Worm (Caenorhabditis elegans) whole organism, L1 larva: ENCODE data around the gene tpi-1.

Experiments used
- C04F5.9 ChIP-seq: sonication (generic microtip); optimal IDR thresholded peaks from 2 replicates; lab custom pipeline; 2016; ENCODE audit warnings: missing genetic modification characterization, missing compliant biosample characterization
- C34B4.2 ChIP-seq: sonication (generic microtip); optimal IDR thresholded peaks from 2 replicates; lab custom pipeline; 2017; ENCODE audit warnings: mild to moderate bottlenecking, missing genetic modification characterization, missing compliant biosample characterization
- F16B12.6 ChIP-seq: fragments of 150-350 bp; optimal IDR thresholded peaks from 2 replicates; lab custom pipeline; 2014; ENCODE audit warnings: missing biosample characterization, missing genetic modification characterization
- aly-2 ChIP-seq: fragments of 150-350 bp; optimal IDR thresholded peaks from 2 replicates; lab custom pipeline; 2014; ENCODE audit warnings: missing biosample characterization, missing genetic modification characterization
- ceh-63 ChIP-seq: fragments of 200-800 bp; sonication (Bioruptor generic); optimal IDR thresholded peaks from 2 replicates; lab custom pipeline; 2018; ENCODE audit warnings: mild to moderate bottlenecking, missing genetic modification characterization, missing compliant biosample characterization
- ceh-8 ChIP-seq: fragments of 200-800 bp; sonication (Bioruptor generic); optimal IDR thresholded peaks from 2 replicates; lab custom pipeline; 2018; ENCODE audit warnings: mild to moderate bottlenecking, missing genetic modification characterization, moderate library complexity, missing compliant biosample characterization
- ceh-82 ChIP-seq, 3 experiments: fragments of 150-350 bp in 1 of 3; sonication (generic microtip) in 2 of 3; optimal IDR thresholded peaks; 2 replicates each; lab custom pipeline; 2014 to 2017; ENCODE audit warnings: missing biosample characterization in 3 of 3, missing genetic modification characterization in 3 of 3
- ces-1 ChIP-seq: fragments of 150-350 bp; optimal IDR thresholded peaks from 2 replicates; lab custom pipeline; 2014; ENCODE audit warnings: missing biosample characterization, missing genetic modification reagents, missing genetic modification characterization
- efl-3 ChIP-seq: fragments of 200-800 bp; sonication (Bioruptor generic); optimal IDR thresholded peaks from 2 replicates; lab custom pipeline; 2018; ENCODE audit warnings: mild to moderate bottlenecking, missing genetic modification characterization, missing compliant biosample characterization
- egl-27 ChIP-seq, 2 experiments: fragments of 150-350 bp in 1 of 2; sonication (generic microtip); optimal IDR thresholded peaks; 3 replicates each; lab custom pipeline; 2017 to 2018; ENCODE audit warnings: missing biosample characterization in 2 of 2, missing genetic modification characterization in 2 of 2, missing genetic modification reagents in 2 of 2
- elt-2 ChIP-seq: sonication (generic microtip); optimal IDR thresholded peaks from 2 replicates; lab custom pipeline; 2016; ENCODE audit warnings: missing genetic modification characterization, mild to moderate bottlenecking, inconsistent platforms, missing compliant biosample characterization, missing genetic modification reagents
- elt-3 ChIP-seq, 6 experiments: fragments of 150-350 bp in 1 of 6; sonication (generic microtip); optimal IDR thresholded peaks; 2 replicates each; lab custom pipeline; 2017 to 2018; ENCODE audit warnings: missing biosample characterization in 6 of 6, missing genetic modification characterization in 6 of 6, inconsistent platforms in 1 of 6
- ets-5 ChIP-seq: fragments of 200-800 bp; sonication (Bioruptor generic); IDR thresholded peaks from 2 replicates; pipeline ENCODE4 v1.3.6; 2022; ENCODE audit warnings: missing genetic modification characterization, missing compliant biosample characterization
- fkh-10 ChIP-seq: sonication (generic microtip); optimal IDR thresholded peaks from 2 replicates; lab custom pipeline; 2017; ENCODE audit warnings: missing biosample characterization, missing genetic modification reagents, missing genetic modification characterization
- fkh-4 ChIP-seq: sonication (generic microtip); optimal IDR thresholded peaks from 2 replicates; lab custom pipeline; 2016; ENCODE audit warnings: missing compliant biosample characterization, missing genetic modification characterization, borderline replicate concordance
- hlh-17 ChIP-seq: fragments of 200-800 bp; sonication (Bioruptor generic); optimal IDR thresholded peaks from 2 replicates; lab custom pipeline; 2018; ENCODE audit warnings: missing genetic modification characterization, mild to moderate bottlenecking, missing compliant biosample characterization, moderate library complexity, borderline replicate concordance
- hlh-4 ChIP-seq: sonication (generic microtip); optimal IDR thresholded peaks from 2 replicates; lab custom pipeline; 2016; ENCODE audit warnings: mild to moderate bottlenecking, missing genetic modification characterization, missing compliant biosample characterization
- lin-13 ChIP-seq: fragments of 150-350 bp; optimal IDR thresholded peaks from 2 replicates; lab custom pipeline; 2014; ENCODE audit warnings: missing biosample characterization, missing genetic modification reagents, missing genetic modification characterization
- lin-35 ChIP-seq, 2 experiments: fragments of 150-350 bp; optimal IDR thresholded peaks; 2 replicates each; lab custom pipeline; 2014; ENCODE audit warnings: missing biosample characterization in 2 of 2, missing genetic modification characterization in 2 of 2, missing genetic modification reagents in 2 of 2
- lin-39 ChIP-seq: fragments of 150-350 bp; optimal IDR thresholded peaks from 2 replicates; lab custom pipeline; 2014; ENCODE audit warnings: missing biosample characterization, missing genetic modification reagents, missing genetic modification characterization
- lir-3 ChIP-seq: sonication (generic microtip); optimal IDR thresholded peaks from 2 replicates; lab custom pipeline; 2016; ENCODE audit warnings: mild to moderate bottlenecking, missing genetic modification characterization, moderate library complexity, missing compliant biosample characterization; ENCODE audit not compliant: poor library complexity
- lsy-2 ChIP-seq, 2 experiments: fragments of 150-350 bp; optimal IDR thresholded peaks; 2 replicates each; lab custom pipeline; 2014; ENCODE audit warnings: missing biosample characterization in 2 of 2, missing genetic modification characterization in 2 of 2
- mab-9 ChIP-seq: fragments of 200-800 bp; sonication (Bioruptor generic); IDR thresholded peaks from 2 replicates; pipeline ENCODE4 v1.3.6; 2022; ENCODE audit warnings: missing genetic modification reagents, missing genetic modification characterization, missing compliant biosample characterization
- mdl-1 ChIP-seq, 2 experiments: fragments of 150-350 bp; optimal IDR thresholded peaks; 2 replicates each; lab custom pipeline; 2014 to 2017; ENCODE audit warnings: missing biosample characterization in 2 of 2, missing genetic modification characterization in 2 of 2, inconsistent platforms in 1 of 2
- mef-2 ChIP-seq: fragments of 150-350 bp; optimal IDR thresholded peaks from 2 replicates; lab custom pipeline; 2014; ENCODE audit warnings: missing biosample characterization, missing genetic modification characterization
- nhr-11 ChIP-seq: fragments of 150-350 bp; optimal IDR thresholded peaks from 2 replicates; lab custom pipeline; 2014; ENCODE audit warnings: missing biosample characterization, missing genetic modification characterization
- nhr-12 ChIP-seq: sonication (generic microtip); optimal IDR thresholded peaks from 2 replicates; lab custom pipeline; 2017; ENCODE audit warnings: missing biosample characterization, missing genetic modification characterization
- nhr-237 ChIP-seq: fragments of 150-350 bp; optimal IDR thresholded peaks from 2 replicates; lab custom pipeline; 2014; ENCODE audit warnings: missing biosample characterization, missing genetic modification characterization
- nhr-71 ChIP-seq: sonication (generic microtip); optimal IDR thresholded peaks from 2 replicates; lab custom pipeline; 2016; ENCODE audit warnings: mild to moderate bottlenecking, missing genetic modification characterization, moderate library complexity, missing compliant biosample characterization
- nhr-77 ChIP-seq: fragments of 150-350 bp; optimal IDR thresholded peaks from 2 replicates; lab custom pipeline; 2014; ENCODE audit warnings: missing biosample characterization, missing genetic modification characterization
- pag-3 ChIP-seq: sonication (generic microtip); optimal IDR thresholded peaks from 2 replicates; lab custom pipeline; 2017; ENCODE audit warnings: missing genetic modification characterization, mild to moderate bottlenecking, missing compliant biosample characterization, antibody characterized with exemption, borderline replicate concordance; ENCODE audit not compliant: insufficient read depth
- pax-3 ChIP-seq: fragments of 200-800 bp; sonication (Bioruptor generic); optimal IDR thresholded peaks from 2 replicates; lab custom pipeline; 2018; ENCODE audit warnings: mild to moderate bottlenecking, missing genetic modification characterization, moderate library complexity, missing compliant biosample characterization
- snu-23 ChIP-seq: sonication (generic microtip); optimal IDR thresholded peaks from 2 replicates; lab custom pipeline; 2016; ENCODE audit warnings: missing genetic modification characterization, missing compliant biosample characterization
- sptf-1 ChIP-seq: fragments of 150-350 bp; optimal IDR thresholded peaks from 2 replicates; lab custom pipeline; 2014; ENCODE audit warnings: missing biosample characterization, missing genetic modification characterization
- sup-37 ChIP-seq: fragments of 200-800 bp; sonication (Bioruptor generic); optimal IDR thresholded peaks from 2 replicates; lab custom pipeline; 2018; ENCODE audit warnings: mild to moderate bottlenecking, missing genetic modification characterization, missing compliant biosample characterization
- unc-130 ChIP-seq: fragments of 150-350 bp; optimal IDR thresholded peaks from 2 replicates; lab custom pipeline; 2017; ENCODE audit warnings: missing biosample characterization, missing genetic modification characterization, inconsistent platforms
- unc-30 ChIP-seq: sonication (generic microtip); optimal IDR thresholded peaks from 2 replicates; lab custom pipeline; 2017; ENCODE audit warnings: missing biosample characterization, missing genetic modification characterization
- unc-86 ChIP-seq: sonication (generic microtip); optimal IDR thresholded peaks from 2 replicates; lab custom pipeline; 2016; ENCODE audit warnings: missing genetic modification characterization, missing compliant biosample characterization
- vab-15 ChIP-seq: sonication (generic microtip); optimal IDR thresholded peaks from 2 replicates; lab custom pipeline; 2017; ENCODE audit warnings: missing genotype, mild to moderate bottlenecking, missing genetic modification characterization, missing compliant biosample characterization
- ztf-4 ChIP-seq: fragments of 150-350 bp; optimal IDR thresholded peaks from 2 replicates; lab custom pipeline; 2014; ENCODE audit warnings: missing biosample characterization, missing genetic modification characterization

Gene tpi-1

DNA sequence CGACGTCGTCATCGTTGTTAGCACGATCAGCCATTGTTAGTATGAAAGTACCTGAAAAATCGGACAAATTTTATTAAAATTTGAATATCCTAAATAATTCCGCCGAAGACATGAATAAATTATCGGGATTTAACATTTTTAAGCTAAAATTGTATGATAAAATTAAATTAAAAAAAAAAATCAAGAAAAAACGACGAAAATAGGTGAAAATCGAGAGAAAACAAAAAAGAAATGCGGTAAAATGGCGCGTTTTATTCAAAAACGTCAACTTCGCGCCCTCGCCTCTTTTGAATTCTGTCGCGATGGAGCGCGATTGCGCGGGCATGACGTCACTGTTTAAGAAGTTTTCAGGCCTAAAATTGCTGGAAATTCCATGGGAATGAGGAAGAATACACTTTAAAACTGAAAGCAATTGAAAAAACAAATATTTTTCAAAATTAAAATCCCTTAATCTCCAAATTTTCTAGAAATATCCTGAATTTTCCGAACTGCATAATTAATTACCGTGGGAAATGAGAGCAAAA lies 32.3 kb downstream of the tpi-1 start, which contains the start of gene mcm-2 (continued):
- TF ChIP-seq nhr-237 (tag; lab: Kevin White, UChicago): no peak
- peak; percentile 76 for TF ChIP-seq efl-3 (GFP tag; lab: Kevin White, UChicago)
- no peak for TF ChIP-seq sup-37 (GFP tag; lab: Kevin White, UChicago)
- peak; percentile 60 to 81 for TF ChIP-seq lsy-2 (tag; optimal IDR thresholded peaks at IDR 0.05; lab: Kevin White, UChicago)
- no peak for TF ChIP-seq fkh-10 (GFP tag; lab: Kevin White, UChicago)
- TF ChIP-seq mdl-1 (tag; optimal IDR thresholded peaks at IDR 0.05; lab: Kevin White, UChicago): peak in 1 of 2 experiments; percentile 19
- no peak for TF ChIP-seq nhr-12 (tag; lab: Kevin White, UChicago)
- no peak for TF ChIP-seq ets-5 (GFP tag; lab: Robert Waterston, UW)
- TF ChIP-seq snu-23 (GFP tag; lab: Kevin White, UChicago): peak; percentile 68
- peak; percentile 75 for TF ChIP-seq unc-86
- TF ChIP-seq hlh-4 (tag; lab: Kevin White, UChicago): no peak
- TF ChIP-seq nhr-77: peak; percentile 4
- TF ChIP-seq egl-27 (tag; optimal IDR thresholded peaks at IDR 0.05; lab: Kevin White, UChicago): no peak
- TF ChIP-seq nhr-11 (tag; lab: Kevin White, UChicago): no peak
- no peak for TF ChIP-seq mef-2 (tag; lab: Kevin White, UChicago)
- no peak for TF ChIP-seq pag-3 (tag; lab: Kevin White, UChicago)
- TF ChIP-seq aly-2 (tag; lab: Kevin White, UChicago): no peak
- peak; percentile 81 to 94 for TF ChIP-seq lin-35 (GFP tag; optimal IDR thresholded peaks at IDR 0.05; lab: Kevin White, UChicago)
- TF ChIP-seq mab-9 (GFP tag; lab: Robert Waterston, UW): no peak
- no peak for TF ChIP-seq vab-15 (tag; lab: Kevin White, UChicago)
- no peak for TF ChIP-seq C04F5.9 (tag; lab: Kevin White, UChicago)
- TF ChIP-seq ceh-63 (GFP tag; lab: Kevin White, UChicago): no peak
- TF ChIP-seq ztf-4 (tag; lab: Kevin White, UChicago): no peak
- no peak for TF ChIP-seq C34B4.2
- no peak for TF ChIP-seq elt-3 (tag; optimal IDR thresholded peaks at IDR 0.05; lab: Kevin White, UChicago)
- no peak for TF ChIP-seq unc-30 (tag; lab: Kevin White, UChicago)
- no peak for TF ChIP-seq pax-3 (tag; lab: Kevin White, UChicago)
- no peak for TF ChIP-seq ceh-8 (GFP tag; lab: Kevin White, UChicago)
- TF ChIP-seq sptf-1 (tag; lab: Kevin White, UChicago): no peak
- TF ChIP-seq elt-2 (tag; lab: Kevin White, UChicago): no peak
- TF ChIP-seq F16B12.6 (tag; lab: Kevin White, UChicago): peak; percentile 38
- TF ChIP-seq nhr-71 (tag; lab: Kevin White, UChicago): peak; percentile 80
- no peak for TF ChIP-seq ces-1 (GFP tag; lab: Kevin White, UChicago)
- TF ChIP-seq ceh-82 (tag; optimal IDR thresholded peaks at IDR 0.05; lab: Kevin White, UChicago): peak in 2 of 3 experiments; percentile 23 to 68
- TF ChIP-seq, all 84 proteins: peak for 36

- TF ChIP-seq mab-9 (GFP tag; lab: Robert Waterston, UW) (no peak), lir-3 (tag; lab: Kevin White, UChicago) (no peak), mef-2 (tag; lab: Kevin White, UChicago) (no peak), lin-35 (GFP tag; optimal IDR thresholded peaks at IDR 0.05; lab: Kevin White, UChicago) (no peak), hlh-17 (GFP tag; lab: Kevin White, UChicago) (no peak), fkh-4 (tag; lab: Kevin White, UChicago) (no peak), lin-39 (tag; lab: Kevin White, UChicago) (no peak), unc-130 (no peak), mdl-1 (tag; optimal IDR thresholded peaks at IDR 0.05; lab: Kevin White, UChicago) (no peak), ceh-82 (tag; optimal IDR thresholded peaks at IDR 0.05; lab: Kevin White, UChicago) (no peak), sptf-1 (tag; lab: Kevin White, UChicago) (no peak), lin-13 (no peak)
Measured at ce11 chrII:12005981-12006380, 33.0 kb downstream of the tpi-1 start.
